Fruit fly (Drosophila melanogaster) whole organism, embryonic: Measurements from ENCODE around the gene Gale.

Experiments
- CG10366 ChIP-seq: fragments of 200-800 bp; sonication (Bioruptor generic); IDR thresholded peaks from 2 replicates; pipeline ENCODE4 v1.3.6; 2022; ENCODE audit warnings: missing biosample characterization, missing genetic modification characterization
- CG10959 ChIP-seq: fragments of 200-800 bp; sonication (Bioruptor generic); IDR thresholded peaks from 2 replicates; pipeline ENCODE4 v1.3.6; 2022; ENCODE audit warnings: missing biosample characterization, missing genetic modification characterization
- CG11247 ChIP-seq: fragments of 200-800 bp; sonication (Bioruptor generic); IDR thresholded peaks from 2 replicates; pipeline ENCODE4 v1.3.6; 2022; ENCODE audit warnings: missing biosample characterization, missing genetic modification characterization
- Hmx ChIP-seq: fragments of 200-800 bp; sonication (Bioruptor generic); optimal IDR thresholded peaks from 2 replicates; lab custom pipeline; 2016; ENCODE audit warnings: missing biosample characterization, missing genetic modification characterization
- Mrtf ChIP-seq: fragments of 200-800 bp; sonication (Bioruptor generic); IDR thresholded peaks from 3 replicates; pipeline ENCODE4 v1.3.6; 2022; ENCODE audit warnings: missing biosample characterization, missing genetic modification characterization
- Sry-δ ChIP-seq: fragments of 200-800 bp; sonication (Bioruptor generic); optimal IDR thresholded peaks from 2 replicates; lab custom pipeline; 2016; ENCODE audit warnings: missing biosample characterization, missing genetic modification characterization
- Vsx1 ChIP-seq: fragments of 200-800 bp; sonication (Bioruptor generic); optimal IDR thresholded peaks from 2 replicates; lab custom pipeline; 2017; ENCODE audit warnings: missing biosample characterization, mild to moderate bottlenecking, missing genetic modification characterization, missing genetic modification reagents
- disco-r ChIP-seq: fragments of 200-800 bp; sonication (Bioruptor generic); optimal IDR thresholded peaks from 2 replicates; lab custom pipeline; 2016; ENCODE audit warnings: missing biosample characterization, missing genetic modification characterization
- emc ChIP-seq: fragments of 200-800 bp; sonication (Bioruptor generic); optimal IDR thresholded peaks from 2 replicates; lab custom pipeline; 2016; ENCODE audit warnings: missing biosample characterization, missing genetic modification characterization
- fd3F ChIP-seq: fragments of 200-800 bp; sonication (Bioruptor generic); optimal IDR thresholded peaks from 2 replicates; lab custom pipeline; 2018; ENCODE audit warnings: missing biosample characterization, mild to moderate bottlenecking, missing genetic modification characterization, moderate library complexity
- ro ChIP-seq: fragments of 200-800 bp; sonication (Bioruptor generic); IDR thresholded peaks from 2 replicates; pipeline ENCODE4 v1.3.6; 2022; ENCODE audit warnings: missing biosample characterization, missing genetic modification characterization
- tin ChIP-seq: fragments of 200-800 bp; sonication (Bioruptor generic); optimal IDR thresholded peaks from 3 replicates; lab custom pipeline; 2016; ENCODE audit warnings: missing biosample characterization, missing genetic modification characterization
- zf30C ChIP-seq: fragments of 200-800 bp; sonication (Bioruptor generic); optimal IDR thresholded peaks from 3 replicates; lab custom pipeline; 2018; ENCODE audit warnings: missing biosample characterization, mild to moderate bottlenecking, missing genetic modification characterization
- zfh2 ChIP-seq: fragments of 200-800 bp; sonication (Bioruptor generic); optimal IDR thresholded peaks from 2 replicates; lab custom pipeline; 2016; ENCODE audit warnings: missing biosample characterization, missing genetic modification characterization

DNA sequence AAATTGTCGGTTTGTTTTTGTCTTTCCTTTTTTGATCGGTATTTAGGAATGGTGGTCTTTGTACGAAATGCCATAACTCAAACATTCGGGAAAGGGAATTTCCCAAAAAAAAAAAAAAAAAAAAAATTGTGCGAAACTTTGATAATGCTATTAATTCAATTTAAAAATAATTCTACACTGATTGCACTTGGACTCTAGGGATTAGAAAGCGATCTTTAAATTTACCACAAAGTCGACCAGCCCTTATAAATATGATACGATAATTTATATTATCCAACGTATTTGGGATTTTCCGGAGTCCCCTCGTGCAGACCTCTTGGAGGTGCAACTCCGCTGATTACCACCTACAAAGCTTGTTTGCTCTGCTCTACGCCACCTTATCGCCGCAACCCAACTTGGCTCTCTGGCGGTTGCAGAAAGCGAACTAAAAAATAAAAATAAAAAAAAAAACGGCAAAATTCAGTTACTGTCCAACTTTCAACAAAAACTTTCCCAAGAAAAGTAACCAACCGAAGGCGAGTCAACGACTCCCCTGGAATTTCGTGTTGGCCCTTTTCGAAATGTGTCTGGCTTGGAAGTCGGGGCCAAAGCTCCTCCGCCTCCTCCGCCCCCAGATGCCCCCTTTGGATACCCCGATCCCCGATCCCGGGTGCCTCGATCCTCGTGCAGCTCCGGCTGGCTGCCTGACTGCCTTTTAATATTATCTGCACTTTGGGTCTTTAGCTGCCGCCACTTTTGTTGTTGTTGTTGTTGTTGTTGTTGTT lies 40.6 kb upstream of the Gale start:
- no peak for TF ChIP-seq CG11247 (GFP tag; lab: Robert Waterston, UW)
- no peak for TF ChIP-seq emc (GFP tag; lab: Kevin White, UChicago)
- TF ChIP-seq disco-r (GFP tag; lab: Kevin White, UChicago): no peak
- no peak for TF ChIP-seq ro (GFP tag; lab: Robert Waterston, UW)
- TF ChIP-seq CG10959: no peak
- no peak for TF ChIP-seq fd3F (GFP tag; lab: Kevin White, UChicago)
- no peak for TF ChIP-seq zfh2 (GFP tag; lab: Kevin White, UChicago)
- TF ChIP-seq Sry-δ (GFP tag; lab: Kevin White, UChicago): no peak
- no peak for TF ChIP-seq Mrtf (GFP tag; lab: Robert Waterston, UW)
- TF ChIP-seq Vsx1 (GFP tag; lab: Kevin White, UChicago): no peak
- no peak for TF ChIP-seq tin (GFP tag; lab: Kevin White, UChicago)
- TF ChIP-seq zf30C (GFP tag; lab: Kevin White, UChicago): no peak
- TF ChIP-seq CG10366 (GFP tag; lab: Robert Waterston, UW): no peak
- TF ChIP-seq Hmx: no peak
